Fruit fly (Drosophila melanogaster) whole organism, embryonic: ENCODE data around the gene sima.
A peak's percentile ranks its signal among the peaks of the same experiment; 100 is the strongest.

Experiments used
- Abd-B ChIP-seq: fragments of 200-800 bp; sonication (Bioruptor generic); optimal IDR thresholded peaks from 2 replicates; lab custom pipeline; 2018; ENCODE audit warnings: missing biosample characterization, mild to moderate bottlenecking, missing genetic modification characterization, moderate library complexity
- Blimp-1 ChIP-seq: fragments of 200-800 bp; sonication (Bioruptor generic); optimal IDR thresholded peaks from 3 replicates; lab custom pipeline; 2018; ENCODE audit warnings: missing biosample characterization, missing genetic modification characterization, mild to moderate bottlenecking, moderate library complexity, missing genetic modification reagents
- CG1024 ChIP-seq: fragments of 200-800 bp; sonication (Bioruptor generic); IDR thresholded peaks from 2 replicates; pipeline ENCODE4 v1.3.6; 2022; ENCODE audit warnings: missing biosample characterization, missing genetic modification characterization
- CG10321 ChIP-seq: fragments of 200-800 bp; sonication (Bioruptor generic); IDR thresholded peaks from 2 replicates; pipeline ENCODE4 v1.3.6; 2022; ENCODE audit warnings: missing biosample characterization, missing genetic modification characterization
- CG10959 ChIP-seq: fragments of 200-800 bp; sonication (Bioruptor generic); IDR thresholded peaks from 2 replicates; pipeline ENCODE4 v1.3.6; 2022; ENCODE audit warnings: missing biosample characterization, missing genetic modification characterization
- CG11093 ChIP-seq: fragments of 200-800 bp; sonication (Bioruptor generic); IDR thresholded peaks from 3 replicates; pipeline ENCODE4 v1.3.6; 2022; ENCODE audit warnings: missing biosample characterization, missing genetic modification characterization
- CG12071 ChIP-seq: fragments of 200-800 bp; sonication (Bioruptor generic); optimal IDR thresholded peaks from 3 replicates; lab custom pipeline; 2018; ENCODE audit warnings: missing biosample characterization, mild to moderate bottlenecking, missing genetic modification characterization
- CG13296 ChIP-seq: fragments of 200-800 bp; sonication (Bioruptor generic); optimal IDR thresholded peaks from 3 replicates; lab custom pipeline; 2018; ENCODE audit warnings: missing biosample characterization, mild to moderate bottlenecking, missing genetic modification characterization
- CG14050 ChIP-seq: fragments of 200-800 bp; sonication (Bioruptor generic); IDR thresholded peaks from 3 replicates; pipeline ENCODE4 v1.3.6; 2022; ENCODE audit warnings: missing biosample characterization, missing genetic modification characterization
- CG15269 ChIP-seq: fragments of 200-800 bp; sonication (Bioruptor generic); optimal IDR thresholded peaks from 2 replicates; lab custom pipeline; 2018; ENCODE audit warnings: missing biosample characterization, mild to moderate bottlenecking, missing genetic modification characterization, moderate library complexity
- CG16863 ChIP-seq: fragments of 200-800 bp; sonication (Bioruptor generic); optimal IDR thresholded peaks from 3 replicates; lab custom pipeline; 2016; ENCODE audit warnings: missing biosample characterization, missing genetic modification characterization
- CG17829 ChIP-seq: fragments of 200-800 bp; optimal IDR thresholded peaks from 2 replicates; lab custom pipeline; 2019; ENCODE audit warnings: missing biosample characterization, mild to moderate bottlenecking, missing genetic modification characterization, moderate library complexity
- CG1832 ChIP-seq: fragments of 200-800 bp; sonication (Bioruptor generic); optimal IDR thresholded peaks from 2 replicates; lab custom pipeline; 2017; ENCODE audit warnings: missing biosample characterization, mild to moderate bottlenecking, missing genetic modification characterization, inconsistent platforms
- CG34376 ChIP-seq: fragments of 200-800 bp; sonication (Bioruptor generic); optimal IDR thresholded peaks from 2 replicates; lab custom pipeline; 2018; ENCODE audit warnings: missing biosample characterization, mild to moderate bottlenecking, missing genetic modification characterization
- CG42726 ChIP-seq: fragments of 200-800 bp; sonication (Bioruptor generic); IDR thresholded peaks from 2 replicates; pipeline ENCODE4 v1.3.6; 2022; ENCODE audit warnings: missing biosample characterization, missing genetic modification characterization; ENCODE audit not compliant: partially characterized antibody
- CG4424 ChIP-seq: fragments of 200-800 bp; sonication (Bioruptor generic); optimal IDR thresholded peaks from 3 replicates; lab custom pipeline; 2016; ENCODE audit warnings: missing biosample characterization, missing genetic modification characterization
- CG4854 ChIP-seq: fragments of 200-800 bp; sonication (Bioruptor generic); optimal IDR thresholded peaks from 2 replicates; lab custom pipeline; 2016; ENCODE audit warnings: missing biosample characterization, missing genetic modification characterization, inconsistent platforms
- CG6272 ChIP-seq: fragments of 200-800 bp; sonication (Bioruptor generic); IDR thresholded peaks from 2 replicates; pipeline ENCODE4 v1.3.6; 2022; ENCODE audit warnings: missing biosample characterization, missing genetic modification characterization
- CG7928 ChIP-seq: fragments of 200-800 bp; sonication (Bioruptor generic); optimal IDR thresholded peaks from 2 replicates; lab custom pipeline; 2017; ENCODE audit warnings: missing biosample characterization, mild to moderate bottlenecking, missing genetic modification characterization
- CG8924 ChIP-seq: fragments of 200-800 bp; optimal IDR thresholded peaks from 3 replicates; lab custom pipeline; 2019; ENCODE audit warnings: missing biosample characterization, mild to moderate bottlenecking, missing genetic modification characterization, moderate library complexity
- CrebB ChIP-seq: fragments of 200-800 bp; sonication (Bioruptor generic); optimal IDR thresholded peaks from 3 replicates; lab custom pipeline; 2018; ENCODE audit warnings: missing biosample characterization, mild to moderate bottlenecking, missing genetic modification characterization
- D ChIP-seq, 2 experiments: fragments of 200-800 bp in 1 of 2; fragments of >200 bp in 1 of 2; sonication (Bioruptor generic) in 1 of 2; optimal IDR thresholded peaks; 2 replicates in 1 of 2; 3 replicates in 1 of 2; lab custom pipeline; 2017; ENCODE audit warnings: mild to moderate bottlenecking in 1 of 2, missing biosample characterization in 1 of 2, missing genetic modification characterization in 1 of 2, missing genetic modification reagents in 1 of 2
- E2f1 ChIP-seq: fragments of 200-800 bp; sonication (Bioruptor generic); IDR thresholded peaks from 2 replicates; pipeline ENCODE4 v1.3.6; 2022; ENCODE audit warnings: missing biosample characterization, missing genetic modification characterization
- Ets65A ChIP-seq: fragments of 200-800 bp; sonication (Bioruptor generic); peaks from one replicate; lab custom pipeline; 2016; ENCODE audit warnings: missing biosample characterization, missing genetic modification characterization
- GATAe ChIP-seq: fragments of 200-800 bp; sonication (Bioruptor generic); conservative IDR thresholded peaks from 2 replicates; pipeline ENCODE4 v1.3.6; 2022; ENCODE audit warnings: missing biosample characterization, missing genetic modification characterization
- HLHmδ ChIP-seq: fragments of 200-800 bp; sonication (Bioruptor generic); optimal IDR thresholded peaks from 2 replicates; lab custom pipeline; 2018; ENCODE audit warnings: missing biosample characterization, mild to moderate bottlenecking, missing genetic modification characterization, moderate library complexity
- Hsf ChIP-seq: fragments of 200-800 bp; sonication (Bioruptor generic); optimal IDR thresholded peaks from 3 replicates; lab custom pipeline; 2016; ENCODE audit warnings: missing biosample characterization, missing genetic modification characterization
- Kr ChIP-seq: fragments of 200-800 bp; sonication (Bioruptor generic); optimal IDR thresholded peaks from 2 replicates; lab custom pipeline; 2017; ENCODE audit warnings: missing biosample characterization, mild to moderate bottlenecking, missing genetic modification characterization
- Lhr ChIP-seq: fragments of 200-800 bp; sonication (Bioruptor generic); optimal IDR thresholded peaks from 3 replicates; lab custom pipeline; 2017; ENCODE audit warnings: mild to moderate bottlenecking, missing biosample characterization, missing genetic modification reagents, missing genetic modification characterization
- Lpt ChIP-seq: fragments of >200 bp; optimal IDR thresholded peaks from 2 replicates; lab custom pipeline; 2018; ENCODE audit warnings: missing biosample characterization, missing genetic modification characterization
- MBD-R2 ChIP-seq: fragments of 200-800 bp; sonication (Bioruptor generic); IDR thresholded peaks from 2 replicates; pipeline ENCODE4 v1.3.6; 2022; ENCODE audit warnings: missing biosample characterization, missing genetic modification characterization
- Mrtf ChIP-seq: fragments of 200-800 bp; sonication (Bioruptor generic); IDR thresholded peaks from 3 replicates; pipeline ENCODE4 v1.3.6; 2022; ENCODE audit warnings: missing biosample characterization, missing genetic modification characterization
- NC2α ChIP-seq: fragments of 200-800 bp; sonication (Bioruptor generic); optimal IDR thresholded peaks from 2 replicates; lab custom pipeline; 2016; ENCODE audit warnings: missing biosample characterization, missing genetic modification characterization
- Pdp1 ChIP-seq, 2 experiments: fragments of 200-800 bp; sonication (Bioruptor generic); optimal IDR thresholded peaks; 3 replicates each; lab custom pipeline; 2016; ENCODE audit warnings: missing biosample characterization in 2 of 2, missing genetic modification characterization in 2 of 2, mild to moderate bottlenecking in 1 of 2, moderate library complexity in 1 of 2
- Usf ChIP-seq: fragments of 200-800 bp; sonication (Bioruptor generic); optimal IDR thresholded peaks from 2 replicates; lab custom pipeline; 2017; ENCODE audit warnings: missing genotype, missing biosample characterization, missing genetic modification characterization
- Xrp1 ChIP-seq: fragments of 200-800 bp; sonication (Bioruptor generic); IDR thresholded peaks from 2 replicates; pipeline ENCODE4 v1.3.6; 2022; ENCODE audit warnings: missing biosample characterization, missing genetic modification characterization
- aop ChIP-seq: fragments of 200-800 bp; sonication (Bioruptor generic); IDR thresholded peaks from 2 replicates; pipeline ENCODE4 v1.3.6; 2022; ENCODE audit warnings: missing biosample characterization, missing genetic modification characterization
- bowl ChIP-seq: fragments of 200-800 bp; sonication (Bioruptor generic); IDR thresholded peaks from 2 replicates; pipeline ENCODE4 v1.3.6; 2022; ENCODE audit warnings: missing biosample characterization, missing genetic modification characterization
- dimm ChIP-seq: fragments of 200-800 bp; sonication (Bioruptor generic); IDR thresholded peaks from 2 replicates; pipeline ENCODE4 v1.3.6; 2022; ENCODE audit warnings: missing biosample characterization, missing genetic modification characterization
- dysf ChIP-seq: fragments of 200-800 bp; sonication (Bioruptor generic); IDR thresholded peaks from 3 replicates; pipeline ENCODE4 v1.3.6; 2022; ENCODE audit warnings: missing biosample characterization, missing genetic modification characterization
- eyg ChIP-seq: fragments of 200-800 bp; sonication (Bioruptor generic); optimal IDR thresholded peaks from 3 replicates; lab custom pipeline; 2016; ENCODE audit warnings: missing biosample characterization, missing genetic modification characterization
- fd3F ChIP-seq: fragments of 200-800 bp; sonication (Bioruptor generic); optimal IDR thresholded peaks from 2 replicates; lab custom pipeline; 2018; ENCODE audit warnings: missing biosample characterization, mild to moderate bottlenecking, missing genetic modification characterization, moderate library complexity
- gsb-n ChIP-seq: fragments of 200-800 bp; sonication (Bioruptor generic); optimal IDR thresholded peaks from 3 replicates; lab custom pipeline; 2018; ENCODE audit warnings: missing biosample characterization, mild to moderate bottlenecking, missing genetic modification characterization
- kay ChIP-seq: fragments of 200-800 bp; sonication (Bioruptor generic); optimal IDR thresholded peaks from 2 replicates; lab custom pipeline; 2016; ENCODE audit warnings: missing biosample characterization, missing genetic modification characterization
- ken ChIP-seq: fragments of 200-800 bp; sonication (Bioruptor generic); IDR thresholded peaks from 3 replicates; pipeline ENCODE4 v1.3.6; 2022; ENCODE audit warnings: missing biosample characterization, missing genetic modification characterization
- pho ChIP-seq: fragments of 200-800 bp; sonication (Bioruptor generic); optimal IDR thresholded peaks from 2 replicates; lab custom pipeline; 2016; ENCODE audit warnings: missing biosample characterization, missing genetic modification characterization
- sim ChIP-seq: fragments of 200-800 bp; sonication (Bioruptor generic); IDR thresholded peaks from 2 replicates; pipeline ENCODE4 v1.3.6; 2022; ENCODE audit warnings: missing biosample characterization, missing genetic modification characterization
- stc ChIP-seq: fragments of 200-800 bp; sonication (Bioruptor generic); IDR thresholded peaks from 2 replicates; pipeline ENCODE4 v1.3.6; 2022; ENCODE audit warnings: missing biosample characterization, missing genetic modification characterization
- tio ChIP-seq: fragments of 200-800 bp; sonication (Bioruptor generic); optimal IDR thresholded peaks from 2 replicates; lab custom pipeline; 2017; ENCODE audit warnings: missing biosample characterization, missing genetic modification characterization, inconsistent platforms
- z ChIP-seq: fragments of 200-800 bp; sonication (Bioruptor generic); IDR thresholded peaks from 3 replicates; pipeline ENCODE4 v1.3.6; 2022; ENCODE audit warnings: missing biosample characterization, missing genetic modification characterization
- zen2 ChIP-seq: fragments of 200-800 bp; sonication (Bioruptor generic); IDR thresholded peaks from 3 replicates; pipeline ENCODE4 v1.3.6; 2022; ENCODE audit warnings: missing biosample characterization, missing genetic modification characterization; ENCODE audit not compliant: partially characterized antibody

sima gene

dm6 chr3R:30052455-30053046 is 5.6 kb upstream of the sima start, which contains the start of gene Jasper (continued):
- TF ChIP-seq CG17829 (tag; lab: Kevin White, UChicago) (peak; percentile 52), kay (GFP tag; lab: Kevin White, UChicago) (no peak), CG34376 (no peak), CG1832 (no peak), gsb-n (tag; lab: Kevin White, UChicago) (no peak), HLHmδ (GFP tag; lab: Kevin White, UChicago) (no peak), Lhr (GFP tag; lab: Kevin White, UChicago) (peak; percentile 49), Mrtf (no peak), NC2α (GFP tag; lab: Kevin White, UChicago) (no peak), CG13296 (GFP tag; lab: Kevin White, UChicago) (no peak), CG10321 (no peak), CG8924 (no peak), pho (no peak), eyg (GFP tag; lab: Kevin White, UChicago) (no peak), MBD-R2 (GFP tag; lab: Robert Waterston, UW) (peak; percentile 90), Blimp-1 (GFP tag; lab: Kevin White, UChicago) (no peak), CG42726 (no peak), dysf (GFP tag; lab: Robert Waterston, UW) (no peak), CG10959 (GFP tag; lab: Robert Waterston, UW) (no peak), CG1024 (GFP tag; lab: Robert Waterston, UW) (no peak), Pdp1 (GFP tag; optimal IDR thresholded peaks at IDR 0.05; lab: Kevin White, UChicago) (peak in 1 of 2 experiments; percentile 86), tio (no peak), E2f1 (no peak), Kr (no peak), ken (GFP tag; lab: Robert Waterston, UW) (no peak), CG12071 (GFP tag; lab: Kevin White, UChicago) (no peak), zen2 (GFP tag; lab: Robert Waterston, UW) (no peak), Abd-B (GFP tag; lab: Kevin White, UChicago) (peak; percentile 52), CG16863 (GFP tag; lab: Kevin White, UChicago) (no peak), Ets65A (GFP tag; lab: Kevin White, UChicago) (no peak), Hsf (GFP tag; lab: Kevin White, UChicago) (peak; percentile 31), stc (GFP tag; lab: Robert Waterston, UW) (no peak), Lpt (no peak), z (GFP tag; lab: Robert Waterston, UW) (no peak), Xrp1 (GFP tag; lab: Robert Waterston, UW) (no peak), CrebB (tag; lab: Kevin White, UChicago) (no peak), GATAe (no peak), aop (GFP tag; lab: Robert Waterston, UW) (no peak), bowl (GFP tag; lab: Robert Waterston, UW) (no peak), CG7928 (no peak), sim (GFP tag; lab: Robert Waterston, UW) (no peak), CG4854 (GFP tag; lab: Kevin White, UChicago) (no peak), CG15269 (peak; percentile 23), CG4424 (GFP tag; lab: Kevin White, UChicago) (no peak), D (optimal IDR thresholded peaks at IDR 0.05; lab: Kevin White, UChicago) (no peak), D (GFP tag; optimal IDR thresholded peaks at IDR 0.05; lab: Kevin White, UChicago) (no peak), CG6272 (0 out of 2 replicates have a peak, but pooled peaks have one; percentile 18), fd3F (GFP tag; lab: Kevin White, UChicago) (no peak), dimm (GFP tag; lab: Robert Waterston, UW) (no peak), CG14050 (GFP tag; lab: Robert Waterston, UW) (no peak), Usf (GFP tag; lab: Kevin White, UChicago) (no peak), CG11093 (no peak)
